Worm (Caenorhabditis elegans) whole organism, early embryonic: Measurements from ENCODE around the gene glrx-22.

Source experiments
- B0310.2 ChIP-seq: sonication (generic microtip); optimal IDR thresholded peaks from 2 replicates; lab custom pipeline; 2016; ENCODE audit warnings: mild to moderate bottlenecking, missing genetic modification characterization, missing compliant biosample characterization
- sea-1 ChIP-seq: fragments of 200-800 bp; sonication (Bioruptor generic); conservative IDR thresholded peaks from 2 replicates; pipeline ENCODE4 v1.3.6; 2022; ENCODE audit warnings: missing genetic modification characterization, missing compliant biosample characterization

ce11 chrIV:8163687-8164086, 37.3 kb downstream of the glrx-22 start, which contains the start of gene clec-51:
- TF ChIP-seq B0310.2 (tag; lab: Kevin White, UChicago) (no peak), sea-1 (GFP tag; lab: Robert Waterston, UW) (no peak)
